Worm (Caenorhabditis elegans): ENCODE measurements around the gene F44E7.5.

F44E7.5 gene

DNA sequence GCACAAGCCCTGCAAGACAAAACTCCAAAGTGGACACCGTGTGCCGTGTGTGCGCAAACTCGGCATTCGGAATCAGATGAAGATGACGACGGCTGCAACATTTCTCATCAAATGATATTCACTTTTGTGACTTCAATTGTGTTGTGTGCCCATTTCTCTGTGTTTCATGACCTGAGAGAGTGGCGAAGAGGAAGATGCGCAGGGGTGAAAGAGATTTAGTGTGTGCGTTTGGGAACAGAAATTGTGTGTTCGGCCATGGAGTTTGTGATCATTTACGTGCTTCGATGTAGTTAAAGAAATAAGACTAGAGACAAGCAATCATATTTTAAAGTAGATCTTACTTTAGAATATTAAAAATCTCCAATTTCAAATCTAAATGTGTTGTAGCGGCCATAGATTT is 7.9 kb upstream of the F44E7.5 start:
- TF ChIP-seq egl-43 (GFP tag; IDR thresholded peaks at IDR 0.05) (peak; percentile 19; the same call in 1 of the 2 replicates), ztf-11 (tag; optimal IDR thresholded peaks at IDR 0.05) (no peak), nhr-42 (GFP tag; IDR thresholded peaks at IDR 0.05) (no peak), zip-11 (GFP tag; IDR thresholded peaks at IDR 0.05) (no peak), pqm-1 (tag; optimal IDR thresholded peaks at IDR 0.05) (peak; percentile 38), unc-62 (GFP tag; optimal IDR thresholded peaks at IDR 0.05 in 1 of 2) (no peak), unc-62 (tag; optimal IDR thresholded peaks at IDR 0.05) (no peak), nhr-10 (tag; optimal IDR thresholded peaks at IDR 0.05) (no peak), lin-38 (GFP tag; IDR thresholded peaks at IDR 0.05) (no peak), nhr-28 (tag; optimal IDR thresholded peaks at IDR 0.05) (peak; percentile 99), cey-2 (tag; optimal IDR thresholded peaks at IDR 0.05; ENCODE audit: borderline replicate concordance, insufficient read depth) (no peak), zip-2 (tag; optimal IDR thresholded peaks at IDR 0.05) (no peak), php-3 (GFP tag; IDR thresholded peaks at IDR 0.05) (no peak), nhr-102 (tag; optimal IDR thresholded peaks at IDR 0.05) (peak; percentile 13), lim-7 (GFP tag; IDR thresholded peaks at IDR 0.05) (no peak), lin-13 (GFP tag; optimal IDR thresholded peaks at IDR 0.05) (no peak), set-16 (GFP tag; IDR thresholded peaks at IDR 0.05) (no peak), dmd-6 (GFP tag; IDR thresholded peaks at IDR 0.05) (peak; percentile 18; the same call in 1 of the 2 replicates), aly-2 (tag; optimal IDR thresholded peaks at IDR 0.05) (no peak), hmg-1.1 (GFP tag; IDR thresholded peaks at IDR 0.05) (no peak), skn-1 (tag; optimal IDR thresholded peaks at IDR 0.05) (no peak), dve-1 (tag; optimal IDR thresholded peaks at IDR 0.05; ENCODE audit: insufficient read depth) (peak; percentile 5), ces-1 (GFP tag; optimal IDR thresholded peaks at IDR 0.05) (no peak), spr-3 (GFP tag; optimal IDR thresholded peaks at IDR 0.05) (no peak), zfp-2 (tag; optimal IDR thresholded peaks at IDR 0.05) (no peak), hlh-11 (tag; optimal IDR thresholded peaks at IDR 0.05) (peak; percentile 10)

ce11 chrV:5785372-5785771 is 4.7 kb upstream of the F44E7.5 start, which contains the start of gene F44E7.7:
TSS of gene F44E7.7 (minus strand) at chrV:5785472.
- TF ChIP-seq lim-7 (GFP tag; IDR thresholded peaks at IDR 0.05) (no peak), nhr-41 (GFP tag; IDR thresholded peaks at IDR 0.05) (no peak), dmd-8 (GFP tag; IDR thresholded peaks at IDR 0.05) (no peak), zag-1 (tag; optimal IDR thresholded peaks at IDR 0.05) (no peak), Y48G9A.11 (GFP tag; IDR thresholded peaks at IDR 0.05) (no peak), jun-1 (tag; optimal IDR thresholded peaks at IDR 0.05) (no peak), nhr-76 (tag; optimal IDR thresholded peaks at IDR 0.05) (no peak), R02D3.7 (tag; optimal IDR thresholded peaks at IDR 0.05) (no peak), Y5F2A.4 (GFP tag; optimal IDR thresholded peaks at IDR 0.05) (no peak), spr-3 (GFP tag; optimal IDR thresholded peaks at IDR 0.05) (no peak), lin-13 (GFP tag; optimal IDR thresholded peaks at IDR 0.05) (no peak), snpc-1.2 (GFP tag; IDR thresholded peaks at IDR 0.05) (no peak), gei-8 (GFP tag; optimal IDR thresholded peaks at IDR 0.05) (no peak)

ce11 chrV:5782687-5783086 is 2.0 kb upstream of the F44E7.5 start, which contains the start of gene fbxa-183:
TSS of gene fbxa-183 (minus strand) at chrV:5782787.
- TF ChIP-seq unc-62 (GFP tag; optimal IDR thresholded peaks at IDR 0.05 in 1 of 2) (peak in 1 of 2 experiments; percentile 41), unc-62 (tag; optimal IDR thresholded peaks at IDR 0.05) (no peak), zfp-3 (GFP tag; conservative IDR thresholded peaks at IDR 0.05) (no peak)

ce11 chrV:5779984-5780383 is 738 bp downstream of the F44E7.5 start:
- TF ChIP-seq Y105C5A.15 (GFP tag; IDR thresholded peaks at IDR 0.05) (no peak), cey-2 (tag; optimal IDR thresholded peaks at IDR 0.05; ENCODE audit: borderline replicate concordance, insufficient read depth) (no peak), spr-1 (tag; optimal IDR thresholded peaks at IDR 0.05) (no peak), ceh-62 (tag; optimal IDR thresholded peaks at IDR 0.05) (no peak), madf-9 (GFP tag; conservative IDR thresholded peaks at IDR 0.05) (no peak), ceh-44 (GFP tag; IDR thresholded peaks at IDR 0.05) (no peak), lir-3 (tag; optimal IDR thresholded peaks at IDR 0.05) (no peak), nhr-10 (tag; optimal IDR thresholded peaks at IDR 0.05) (no peak), daf-8 (GFP tag; IDR thresholded peaks at IDR 0.05) (no peak), aly-2 (tag; optimal IDR thresholded peaks at IDR 0.05) (no peak), mep-1 (tag; optimal IDR thresholded peaks at IDR 0.05) (peak; percentile 18), zfp-3 (GFP tag; conservative IDR thresholded peaks at IDR 0.05) (no peak), fos-1 (tag; optimal IDR thresholded peaks at IDR 0.05) (no peak), nhr-11 (tag; optimal IDR thresholded peaks at IDR 0.05) (peak; percentile 42), aha-1 (tag) (peak; percentile 52), nhr-41 (GFP tag; IDR thresholded peaks at IDR 0.05) (no peak), set-16 (GFP tag; IDR thresholded peaks at IDR 0.05) (no peak), ama-1 (optimal IDR thresholded peaks at IDR 0.05) (no peak), zag-1 (tag; optimal IDR thresholded peaks at IDR 0.05) (no peak)

Measured in whole organism, L4 larva.